Fruit fly (Drosophila melanogaster) S2 (cell line): ENCODE measurements around the gene CG32320.

Experiments
- CG8478 ChIP-seq: fragments of >200 bp; optimal IDR thresholded peaks from 2 replicates; lab custom pipeline; 2018
- CTCF ChIP-seq, 2 experiments: fragments of >200 bp; optimal IDR thresholded peaks; 2 replicates each; lab custom pipeline; 2018

- no peak for TF ChIP-seq CTCF (optimal IDR thresholded peaks at IDR 0.05; lab: Kevin White, UChicago)
- no peak for TF ChIP-seq CG8478 (lab: Kevin White, UChicago)
Observed at dm6 chr3L:1424488-1424887, 26.1 kb downstream of the CG32320 start.
